Fruit fly (Drosophila melanogaster) whole organism, embryonic: Measurements from ENCODE around the gene sa.
A peak's percentile ranks its signal among the peaks of the same experiment; 100 is the strongest.

ENCODE experiments used
- CG11085 ChIP-seq: fragments of 200-800 bp; sonication (Bioruptor generic); IDR thresholded peaks from 2 replicates; pipeline ENCODE4 v1.3.6; 2022; ENCODE audit warnings: missing biosample characterization, missing genetic modification characterization
- CG11504 ChIP-seq: fragments of 200-800 bp; sonication (Bioruptor generic); optimal IDR thresholded peaks from 3 replicates; lab custom pipeline; 2019; ENCODE audit warnings: missing biosample characterization, mild to moderate bottlenecking, missing genetic modification characterization, moderate library complexity
- CG13424 ChIP-seq: fragments of 200-800 bp; sonication (Bioruptor generic); optimal IDR thresholded peaks from 2 replicates; lab custom pipeline; 2019; ENCODE audit warnings: missing biosample characterization, mild to moderate bottlenecking, missing genetic modification characterization, moderate library complexity
- CG14965 ChIP-seq: fragments of 200-800 bp; sonication (Bioruptor generic); optimal IDR thresholded peaks from 2 replicates; lab custom pipeline; 2016; ENCODE audit warnings: missing biosample characterization, missing genetic modification characterization, borderline replicate concordance
- CG15269 ChIP-seq: fragments of 200-800 bp; sonication (Bioruptor generic); optimal IDR thresholded peaks from 2 replicates; lab custom pipeline; 2018; ENCODE audit warnings: missing biosample characterization, mild to moderate bottlenecking, missing genetic modification characterization, moderate library complexity
- CG16815 ChIP-seq: fragments of 200-800 bp; sonication (Bioruptor generic); optimal IDR thresholded peaks from 3 replicates; lab custom pipeline; 2017; ENCODE audit warnings: missing biosample characterization, mild to moderate bottlenecking, missing genetic modification characterization
- CG17568 ChIP-seq: fragments of 200-800 bp; sonication (Bioruptor generic); optimal IDR thresholded peaks from 2 replicates; lab custom pipeline; 2018; ENCODE audit warnings: missing biosample characterization, mild to moderate bottlenecking, missing genetic modification characterization, moderate library complexity
- CG18599 ChIP-seq: fragments of 200-800 bp; sonication (Bioruptor generic); optimal IDR thresholded peaks from 3 replicates; lab custom pipeline; 2017; ENCODE audit warnings: missing biosample characterization, missing genetic modification characterization, mild to moderate bottlenecking, moderate library complexity, missing genetic modification reagents
- CG2678 ChIP-seq: fragments of 200-800 bp; sonication (Bioruptor generic); optimal IDR thresholded peaks from 3 replicates; lab custom pipeline; 2019; ENCODE audit warnings: missing biosample characterization, mild to moderate bottlenecking, missing genetic modification characterization, moderate library complexity
- CG6813 ChIP-seq: fragments of 200-800 bp; sonication (Bioruptor generic); optimal IDR thresholded peaks from 2 replicates; lab custom pipeline; 2017; ENCODE audit warnings: missing biosample characterization, missing genetic modification characterization, mild to moderate bottlenecking, moderate library complexity, missing genetic modification reagents
- CG7556 ChIP-seq: fragments of 200-800 bp; sonication (Bioruptor generic); optimal IDR thresholded peaks from 2 replicates; lab custom pipeline; 2017; ENCODE audit warnings: missing biosample characterization, mild to moderate bottlenecking, missing genetic modification characterization
- CG7786 ChIP-seq: fragments of 200-800 bp; sonication (Bioruptor generic); optimal IDR thresholded peaks from 2 replicates; lab custom pipeline; 2016; ENCODE audit warnings: missing biosample characterization, missing genetic modification characterization
- CG7839 ChIP-seq: fragments of 200-800 bp; sonication (Bioruptor generic); optimal IDR thresholded peaks from 3 replicates; lab custom pipeline; 2018; ENCODE audit warnings: missing biosample characterization, mild to moderate bottlenecking, missing genetic modification characterization, moderate library complexity
- CG8359 ChIP-seq: fragments of 200-800 bp; sonication (Bioruptor generic); optimal IDR thresholded peaks from 2 replicates; lab custom pipeline; 2017; ENCODE audit warnings: missing biosample characterization, mild to moderate bottlenecking, missing genetic modification characterization, borderline replicate concordance
- CG8388 ChIP-seq: fragments of 200-800 bp; sonication (Bioruptor generic); optimal IDR thresholded peaks from 2 replicates; lab custom pipeline; 2019; ENCODE audit warnings: missing biosample characterization, mild to moderate bottlenecking, missing genetic modification characterization, moderate library complexity
- Camta ChIP-seq: fragments of 200-800 bp; sonication (Bioruptor generic); optimal IDR thresholded peaks from 2 replicates; lab custom pipeline; 2016; ENCODE audit warnings: missing biosample characterization, missing genetic modification characterization
- CoRest ChIP-seq: fragments of 200-800 bp; sonication (Bioruptor generic); optimal IDR thresholded peaks from 3 replicates; lab custom pipeline; 2018; ENCODE audit warnings: missing biosample characterization, mild to moderate bottlenecking, missing genetic modification characterization, moderate library complexity
- Deaf1 ChIP-seq: fragments of 200-800 bp; optimal IDR thresholded peaks from 3 replicates; lab custom pipeline; 2019; ENCODE audit warnings: missing biosample characterization, mild to moderate bottlenecking, missing genetic modification characterization, moderate library complexity
- E2f1 ChIP-seq: fragments of 200-800 bp; sonication (Bioruptor generic); IDR thresholded peaks from 2 replicates; pipeline ENCODE4 v1.3.6; 2022; ENCODE audit warnings: missing biosample characterization, missing genetic modification characterization
- Hmr ChIP-seq: fragments of 200-800 bp; sonication (Bioruptor generic); optimal IDR thresholded peaks from 3 replicates; lab custom pipeline; 2017; ENCODE audit warnings: mild to moderate bottlenecking, missing biosample characterization, missing genetic modification reagents, missing genetic modification characterization
- Hr51 ChIP-seq, 2 experiments: fragments of 200-800 bp; sonication (Bioruptor generic); optimal IDR thresholded peaks; 2 replicates in 1 of 2; 3 replicates in 1 of 2; lab custom pipeline; 2016 to 2018; ENCODE audit warnings: missing biosample characterization in 2 of 2, missing genetic modification characterization in 2 of 2, mild to moderate bottlenecking in 1 of 2, moderate library complexity in 1 of 2
- MBD-R2 ChIP-seq: fragments of 200-800 bp; sonication (Bioruptor generic); IDR thresholded peaks from 2 replicates; pipeline ENCODE4 v1.3.6; 2022; ENCODE audit warnings: missing biosample characterization, missing genetic modification characterization
- Meics ChIP-seq: fragments of 200-800 bp; sonication (Bioruptor generic); optimal IDR thresholded peaks from 2 replicates; lab custom pipeline; 2017; ENCODE audit warnings: missing biosample characterization, mild to moderate bottlenecking, missing genetic modification characterization
- Nf-YA ChIP-seq: fragments of 200-800 bp; sonication (Bioruptor generic); IDR thresholded peaks from 2 replicates; pipeline ENCODE4 v1.3.6; 2022; ENCODE audit warnings: missing biosample characterization, missing genetic modification characterization
- PHDP ChIP-seq: fragments of 200-800 bp; sonication (Bioruptor generic); optimal IDR thresholded peaks from 3 replicates; lab custom pipeline; 2018; ENCODE audit warnings: missing biosample characterization, mild to moderate bottlenecking, missing genetic modification characterization, moderate library complexity
- Ptx1 ChIP-seq: fragments of 200-800 bp; sonication (Bioruptor generic); IDR thresholded peaks from 2 replicates; pipeline ENCODE4 v1.3.6; 2022; ENCODE audit warnings: missing biosample characterization, missing genetic modification characterization
- Taf1 ChIP-seq: fragments of 200-800 bp; sonication (Bioruptor generic); IDR thresholded peaks from 2 replicates; pipeline ENCODE4 v1.3.6; 2022; ENCODE audit warnings: missing biosample characterization, missing genetic modification characterization
- amos ChIP-seq: fragments of 200-800 bp; sonication (Bioruptor generic); IDR thresholded peaks from 2 replicates; pipeline ENCODE4 v1.3.6; 2022; ENCODE audit warnings: missing biosample characterization, missing genetic modification characterization; ENCODE audit not compliant: partially characterized antibody
- ara ChIP-seq: fragments of 200-800 bp; sonication (Bioruptor generic); IDR thresholded peaks from 2 replicates; pipeline ENCODE4 v1.3.6; 2022; ENCODE audit warnings: missing biosample characterization, missing genetic modification characterization
- bowl ChIP-seq: fragments of 200-800 bp; sonication (Bioruptor generic); IDR thresholded peaks from 2 replicates; pipeline ENCODE4 v1.3.6; 2022; ENCODE audit warnings: missing biosample characterization, missing genetic modification characterization
- br ChIP-seq: fragments of >200 bp; optimal IDR thresholded peaks from 2 replicates; lab custom pipeline; 2017
- chn ChIP-seq: fragments of 200-800 bp; sonication (Bioruptor generic); optimal IDR thresholded peaks from 2 replicates; lab custom pipeline; 2016; ENCODE audit warnings: missing biosample characterization, missing genetic modification characterization
- ci ChIP-seq: fragments of 200-800 bp; sonication (Bioruptor generic); IDR thresholded peaks from 3 replicates; pipeline ENCODE4 v1.3.6; 2022; ENCODE audit warnings: missing biosample characterization, missing genetic modification characterization
- fd3F ChIP-seq: fragments of 200-800 bp; sonication (Bioruptor generic); optimal IDR thresholded peaks from 2 replicates; lab custom pipeline; 2018; ENCODE audit warnings: missing biosample characterization, mild to moderate bottlenecking, missing genetic modification characterization, moderate library complexity
- gem ChIP-seq: fragments of 200-800 bp; sonication (Bioruptor generic); optimal IDR thresholded peaks from 2 replicates; lab custom pipeline; 2019; ENCODE audit warnings: missing biosample characterization, mild to moderate bottlenecking, missing genetic modification characterization, moderate library complexity
- grau ChIP-seq: fragments of 200-800 bp; optimal IDR thresholded peaks from 3 replicates; lab custom pipeline; 2019; ENCODE audit warnings: missing biosample characterization, mild to moderate bottlenecking, missing genetic modification characterization, moderate library complexity
- hbn ChIP-seq: fragments of 200-800 bp; sonication (Bioruptor generic); IDR thresholded peaks from 2 replicates; pipeline ENCODE4 v1.3.6; 2022; ENCODE audit warnings: missing biosample characterization, missing genetic modification characterization; ENCODE audit not compliant: partially characterized antibody
- lab ChIP-seq: fragments of 200-800 bp; sonication (Bioruptor generic); optimal IDR thresholded peaks from 3 replicates; lab custom pipeline; 2017; ENCODE audit warnings: missing biosample characterization, missing genetic modification characterization, mild to moderate bottlenecking, moderate library complexity, missing genetic modification reagents
- lov ChIP-seq, 2 experiments: fragments of 200-800 bp in 1 of 2; fragments of >200 bp in 1 of 2; sonication (Bioruptor generic) in 1 of 2; IDR thresholded peaks in 1 of 2; optimal IDR thresholded peaks in 1 of 2; 2 replicates in 1 of 2; 3 replicates in 1 of 2; pipeline versions ENCODE4 v1.3.6 to Lab custom; 2017 to 2022; ENCODE audit warnings: missing biosample characterization in 1 of 2, missing genetic modification characterization in 1 of 2
- mam ChIP-seq: fragments of 200-800 bp; sonication (Bioruptor generic); optimal IDR thresholded peaks from 3 replicates; lab custom pipeline; 2016; ENCODE audit warnings: missing biosample characterization, missing genetic modification characterization
- org-1 ChIP-seq: fragments of 200-800 bp; sonication (Bioruptor generic); optimal IDR thresholded peaks from 2 replicates; lab custom pipeline; 2017; ENCODE audit warnings: missing biosample characterization, missing genetic modification characterization
- otp ChIP-seq: fragments of 200-800 bp; sonication (Bioruptor generic); IDR thresholded peaks from 3 replicates; pipeline ENCODE4, ENCODE4 v1.3.6; 2022; ENCODE audit warnings: missing biosample characterization, missing genetic modification characterization
- row ChIP-seq: fragments of 200-800 bp; sonication (Bioruptor generic); IDR thresholded peaks from 3 replicates; pipeline ENCODE4 v1.3.6; 2022; ENCODE audit warnings: missing biosample characterization, missing genetic modification characterization
- schlank ChIP-seq: fragments of 200-800 bp; sonication (Bioruptor generic); optimal IDR thresholded peaks from 2 replicates; lab custom pipeline; 2018; ENCODE audit warnings: missing biosample characterization, mild to moderate bottlenecking, missing genetic modification characterization
- sd ChIP-seq: fragments of 200-800 bp; sonication (Bioruptor generic); optimal IDR thresholded peaks from 3 replicates; lab custom pipeline; 2018; ENCODE audit warnings: missing biosample characterization, mild to moderate bottlenecking, missing genetic modification characterization, moderate library complexity
- slbo ChIP-seq: fragments of 200-800 bp; sonication (Bioruptor generic); IDR thresholded peaks from 2 replicates; pipeline ENCODE4 v1.3.6; 2022; ENCODE audit warnings: missing biosample characterization, missing genetic modification characterization
- sug ChIP-seq: fragments of 200-800 bp; optimal IDR thresholded peaks from 2 replicates; lab custom pipeline; 2019; ENCODE audit warnings: missing biosample characterization, mild to moderate bottlenecking, missing genetic modification characterization, moderate library complexity
- tna ChIP-seq: fragments of 200-800 bp; sonication (Bioruptor generic); IDR thresholded peaks from 2 replicates; pipeline ENCODE4 v1.3.6; 2022; ENCODE audit warnings: missing biosample characterization, missing genetic modification characterization; ENCODE audit not compliant: partially characterized antibody
- unpg ChIP-seq: fragments of 200-800 bp; sonication (Bioruptor generic); optimal IDR thresholded peaks from 3 replicates; lab custom pipeline; 2018; ENCODE audit warnings: missing biosample characterization, mild to moderate bottlenecking, missing genetic modification characterization, moderate library complexity
- wdn ChIP-seq: fragments of 200-800 bp; sonication (Bioruptor generic); IDR thresholded peaks from 2 replicates; pipeline ENCODE4 v1.3.6; 2022; ENCODE audit warnings: missing biosample characterization, missing genetic modification characterization

sa gene

dm6 chr3L:21383440-21383839 is 23.1 kb downstream of the sa start:
- no peak for TF ChIP-seq Camta (GFP tag; lab: Kevin White, UChicago)
- peak; percentile 42 for TF ChIP-seq CG11504
- no peak for TF ChIP-seq E2f1 (GFP tag; lab: Robert Waterston, UW)
- TF ChIP-seq CG15269 (tag; lab: Kevin White, UChicago): peak; percentile 8
- no peak for TF ChIP-seq CG11085 (GFP tag; lab: Robert Waterston, UW)
- TF ChIP-seq ara (GFP tag; lab: Robert Waterston, UW): no peak
- TF ChIP-seq org-1: no peak
- peak; percentile 45 for TF ChIP-seq gem (tag; lab: Kevin White, UChicago)
- TF ChIP-seq schlank (tag; lab: Kevin White, UChicago): no peak
- TF ChIP-seq amos (GFP tag; lab: Robert Waterston, UW): no peak
- TF ChIP-seq CG7839: peak; percentile 44
- peak; percentile 11 for TF ChIP-seq CG18599
- TF ChIP-seq otp (GFP tag; lab: Robert Waterston, UW): no peak
- TF ChIP-seq Taf1 (GFP tag; lab: Robert Waterston, UW): no peak
- peak; percentile 32 for TF ChIP-seq lab (GFP tag; lab: Kevin White, UChicago)
- TF ChIP-seq br (lab: Kevin White, UChicago): no peak
- TF ChIP-seq CG16815: no peak
- peak; percentile 52 for TF ChIP-seq grau (tag; lab: Kevin White, UChicago)
- no peak for TF ChIP-seq CG6813
- no peak for TF ChIP-seq CG8359 (GFP tag; lab: Kevin White, UChicago)
- TF ChIP-seq slbo (GFP tag; lab: Robert Waterston, UW): 0 out of 2 replicates have a peak, but pooled peaks have one; percentile 15
- TF ChIP-seq ci (GFP tag; lab: Robert Waterston, UW): no peak
- peak; percentile 29 for TF ChIP-seq CG7556 (GFP tag; lab: Kevin White, UChicago)
- no peak for TF ChIP-seq mam (GFP tag; lab: Kevin White, UChicago)
- TF ChIP-seq chn (GFP tag; lab: Kevin White, UChicago): no peak
- no peak for TF ChIP-seq Ptx1
- TF ChIP-seq wdn (GFP tag; lab: Robert Waterston, UW): no peak
- TF ChIP-seq MBD-R2 (GFP tag; lab: Robert Waterston, UW): no peak
- TF ChIP-seq CG8388 (GFP tag; lab: Kevin White, UChicago): no peak
- TF ChIP-seq CG17568 (GFP tag; lab: Kevin White, UChicago): no peak
- no peak for TF ChIP-seq bowl
- TF ChIP-seq CG13424 (tag; lab: Kevin White, UChicago): peak; percentile 4
- peak; percentile 58 for TF ChIP-seq sd
- TF ChIP-seq hbn (GFP tag; lab: Robert Waterston, UW): no peak
- TF ChIP-seq fd3F: no peak
- peak; percentile 20 for TF ChIP-seq Hmr
- TF ChIP-seq tna (GFP tag; lab: Robert Waterston, UW): no peak
- TF ChIP-seq Deaf1 (tag; lab: Kevin White, UChicago): peak; percentile 10
- TF ChIP-seq CG2678 (tag; lab: Kevin White, UChicago): peak; percentile 67
- TF ChIP-seq PHDP (tag; lab: Kevin White, UChicago): peak; percentile 16
- TF ChIP-seq Meics (GFP tag; lab: Kevin White, UChicago): peak; percentile 59
- TF ChIP-seq row: peak; percentile 8; the same call in 1 of the 3 replicates
- no peak for TF ChIP-seq Nf-YA (GFP tag; lab: Robert Waterston, UW)
- TF ChIP-seq Hr51 (GFP tag; optimal IDR thresholded peaks at IDR 0.05; lab: Kevin White, UChicago): peak in 1 of 2 experiments; percentile 39
- TF ChIP-seq sug (tag; lab: Kevin White, UChicago): peak; percentile 16
- no peak for TF ChIP-seq CG14965 (GFP tag; lab: Kevin White, UChicago)
- TF ChIP-seq CoRest (tag; lab: Kevin White, UChicago): peak; percentile 22
- TF ChIP-seq lov (optimal IDR thresholded peaks at IDR 0.05; lab: Kevin White, UChicago): no peak
- no peak for TF ChIP-seq lov (GFP tag; IDR thresholded peaks at IDR 0.05; lab: Robert Waterston, UW)
- TF ChIP-seq unpg (GFP tag; lab: Kevin White, UChicago): peak; percentile 2
- TF ChIP-seq CG7786: no peak
